Fruit fly (Drosophila melanogaster): ENCODE results near the gene neo.

The neo gene

dm6 chr3R:29782367-29782766, 36.6 kb upstream of the neo start (continued):
- TF ChIP-seq ttk (GFP tag; IDR thresholded peaks at IDR 0.05) (no peak), twi (tag; optimal IDR thresholded peaks at IDR 0.05) (no peak), Doc2 (GFP tag; IDR thresholded peaks at IDR 0.05) (no peak), CG12391 (tag; optimal IDR thresholded peaks at IDR 0.05) (no peak), CG14014 (GFP tag; IDR thresholded peaks at IDR 0.05) (no peak), so (GFP tag; IDR thresholded peaks at IDR 0.05) (0 out of 3 replicates have a peak, but pooled peaks have one; percentile 29), Oaz (GFP tag; IDR thresholded peaks at IDR 0.05) (no peak), ssp (GFP tag; IDR thresholded peaks at IDR 0.05) (no peak), CG12744 (GFP tag; optimal IDR thresholded peaks at IDR 0.05) (no peak), C15 (GFP tag; IDR thresholded peaks at IDR 0.05) (no peak), CG31365 (tag; optimal IDR thresholded peaks at IDR 0.05) (peak; percentile 41), lov (optimal IDR thresholded peaks at IDR 0.05) (no peak), lov (GFP tag; IDR thresholded peaks at IDR 0.05) (no peak), CG30403 (GFP tag; optimal IDR thresholded peaks at IDR 0.05) (no peak), fu2 (GFP tag; optimal IDR thresholded peaks at IDR 0.05) (no peak), D19A (tag; optimal IDR thresholded peaks at IDR 0.05) (no peak), CG11456 (GFP tag; IDR thresholded peaks at IDR 0.05) (no peak), CG9932 (GFP tag; IDR thresholded peaks at IDR 0.05) (no peak), Jarid2 (GFP tag; optimal IDR thresholded peaks at IDR 0.05) (peak; percentile 94), Lhr (GFP tag; optimal IDR thresholded peaks at IDR 0.05) (no peak), amos (GFP tag; IDR thresholded peaks at IDR 0.05; ENCODE audit: partially characterized antibody) (peak; percentile 64; the same call in 1 of the 2 replicates), CG3163 (GFP tag; optimal IDR thresholded peaks at IDR 0.05) (no peak), CG12769 (tag; optimal IDR thresholded peaks at IDR 0.05) (peak; percentile 65), nerfin-2 (GFP tag; IDR thresholded peaks at IDR 0.05; ENCODE audit: partially characterized antibody) (no peak), CG32772 (GFP tag; IDR thresholded peaks at IDR 0.05) (no peak), Fer3 (tag; optimal IDR thresholded peaks at IDR 0.05) (peak; percentile 38), Dip3 (GFP tag; optimal IDR thresholded peaks at IDR 0.05) (no peak), CG3995 (GFP tag; optimal IDR thresholded peaks at IDR 0.05) (no peak), CG7963 (GFP tag; IDR thresholded peaks at IDR 0.05; ENCODE audit: partially characterized antibody) (0 out of 3 replicates have a peak, but pooled peaks have one; percentile 37), Side (GFP tag; optimal IDR thresholded peaks at IDR 0.05) (peak; percentile 36), CG6813 (GFP tag; optimal IDR thresholded peaks at IDR 0.05) (no peak), Asciz (GFP tag; optimal IDR thresholded peaks at IDR 0.05) (no peak), hb (GFP tag; IDR thresholded peaks at IDR 0.05; ENCODE audit: partially characterized antibody) (no peak), nom (GFP tag; optimal IDR thresholded peaks at IDR 0.05) (peak; percentile 80), crol (GFP tag; IDR thresholded peaks at IDR 0.05) (no peak), gem (tag; optimal IDR thresholded peaks at IDR 0.05) (no peak), gsb (GFP tag; IDR thresholded peaks at IDR 0.05) (no peak), Abd-B (GFP tag; optimal IDR thresholded peaks at IDR 0.05) (no peak), ewg (GFP tag; optimal IDR thresholded peaks at IDR 0.05) (no peak), CG9797 (GFP tag; optimal IDR thresholded peaks at IDR 0.05) (no peak), CG16863 (GFP tag; optimal IDR thresholded peaks at IDR 0.05) (no peak), lmd (GFP tag; IDR thresholded peaks at IDR 0.05) (no peak), HmgZ (tag; optimal IDR thresholded peaks at IDR 0.05) (peak; percentile 26), CG7786 (GFP tag; optimal IDR thresholded peaks at IDR 0.05) (no peak), CG10462 (GFP tag; optimal IDR thresholded peaks at IDR 0.05) (no peak), CG12659 (GFP tag; optimal IDR thresholded peaks at IDR 0.05) (no peak), CG30431 (GFP tag; optimal IDR thresholded peaks at IDR 0.05) (no peak), ftz-f1 (GFP tag; optimal IDR thresholded peaks at IDR 0.05) (no peak), danr (GFP tag; IDR thresholded peaks at IDR 0.05) (no peak), ap (GFP tag; IDR thresholded peaks at IDR 0.05) (no peak), CG13287 (GFP tag; IDR thresholded peaks at IDR 0.05; ENCODE audit: partially characterized antibody) (peak; percentile 63)

Data from whole organism, embryonic.